Worm (Caenorhabditis elegans): ENCODE results near the gene unc-69.
A peak's percentile ranks its signal among the peaks of the same experiment; 100 is the strongest.

The unc-69 gene

ce11 chrIII:10284214-10284613 lies 34.5 kb upstream of the unc-69 start (continued):
- peak; percentile 93 for TF ChIP-seq set-16 (GFP tag; IDR thresholded peaks at IDR 0.05)
- TF ChIP-seq hlh-30 (tag; optimal IDR thresholded peaks at IDR 0.05; ENCODE audit: insufficient read depth), result peak; percentile 65
- peak; percentile 42 for TF ChIP-seq hlh-11 (tag; optimal IDR thresholded peaks at IDR 0.05)
- TF ChIP-seq madf-9 (GFP tag; conservative IDR thresholded peaks at IDR 0.05), result peak; percentile 49; the same call in 1 of the 2 replicates
- TF ChIP-seq fos-1 (tag; optimal IDR thresholded peaks at IDR 0.05), result no peak
- no peak for TF ChIP-seq daf-16 (GFP tag; optimal IDR thresholded peaks at IDR 0.05)
- no peak for TF ChIP-seq daf-16 (tag; optimal IDR thresholded peaks at IDR 0.05)
- TF ChIP-seq duxl-1 (tag; optimal IDR thresholded peaks at IDR 0.05; ENCODE audit: poor library complexity), result no peak
- peak; percentile 85 for TF ChIP-seq rbr-2 (tag; optimal IDR thresholded peaks at IDR 0.05)
- peak; percentile 13 for TF ChIP-seq nhr-11 (tag; optimal IDR thresholded peaks at IDR 0.05)
- TF ChIP-seq fkh-10 (GFP tag; optimal IDR thresholded peaks at IDR 0.05), result peak; percentile 61
- TF ChIP-seq zag-1 (tag; optimal IDR thresholded peaks at IDR 0.05), result peak; percentile 33
- 0 out of 2 replicates have a peak, but pooled peaks have one; percentile 72 for TF ChIP-seq D1046.2 (GFP tag; IDR thresholded peaks at IDR 0.05)
- peak; percentile 55 for TF ChIP-seq dmd-6 (GFP tag; IDR thresholded peaks at IDR 0.05)
- no peak for TF ChIP-seq dpl-1 (GFP tag; optimal IDR thresholded peaks at IDR 0.05)

- no peak for TF ChIP-seq vab-7 (GFP tag; IDR thresholded peaks at IDR 0.05)
- TF ChIP-seq lin-29 (GFP tag; IDR thresholded peaks at IDR 0.05), result no peak
- no peak for TF ChIP-seq lir-3 (tag; optimal IDR thresholded peaks at IDR 0.05)
- no peak for TF ChIP-seq attf-4 (tag; optimal IDR thresholded peaks at IDR 0.05)
- no peak for TF ChIP-seq aha-1 (tag)
- no peak for TF ChIP-seq F10B5.3 (tag; optimal IDR thresholded peaks at IDR 0.05)
- TF ChIP-seq hif-1 (tag; optimal IDR thresholded peaks at IDR 0.05), result no peak
- no peak for TF ChIP-seq daf-8 (GFP tag; IDR thresholded peaks at IDR 0.05)
- no peak for TF ChIP-seq pha-4 (GFP tag; IDR thresholded peaks at IDR 0.05)
- TF ChIP-seq pha-4 (tag; optimal IDR thresholded peaks at IDR 0.05), result no peak
- TF ChIP-seq zip-11 (GFP tag; IDR thresholded peaks at IDR 0.05), result no peak
- no peak for TF ChIP-seq ztf-11 (tag; optimal IDR thresholded peaks at IDR 0.05)
- no peak for TF ChIP-seq lin-15B (tag; optimal IDR thresholded peaks at IDR 0.05)
- no peak for TF ChIP-seq tag-97 (GFP tag; IDR thresholded peaks at IDR 0.05)
- TF ChIP-seq ceh-44 (GFP tag; IDR thresholded peaks at IDR 0.05), result no peak
Measured at ce11 chrIII:10285623-10286022, 33.1 kb upstream of the unc-69 start, which contains the start of gene K10G9.2. Gene K10G9.2, plus strand, starts transcription at chrIII:10285923.

ce11 chrIII:10289790-10290189 lies 28.9 kb upstream of the unc-69 start:
- TF ChIP-seq fkh-10 (GFP tag; optimal IDR thresholded peaks at IDR 0.05) (no peak), mdl-1 (tag; optimal IDR thresholded peaks at IDR 0.05) (peak in 1 of 2 experiments; percentile 9), unc-62 (GFP tag; optimal IDR thresholded peaks at IDR 0.05 in 1 of 2) (peak in 1 of 2 experiments; percentile 75), unc-62 (tag; optimal IDR thresholded peaks at IDR 0.05) (no peak)

- TF ChIP-seq hlh-30 (tag; optimal IDR thresholded peaks at IDR 0.05; ENCODE audit: insufficient read depth) (peak; percentile 52), nhr-76 (tag; optimal IDR thresholded peaks at IDR 0.05) (no peak), egl-27 (tag; optimal IDR thresholded peaks at IDR 0.05) (no peak), aha-1 (tag) (peak; percentile 74), nhr-28 (tag; optimal IDR thresholded peaks at IDR 0.05) (peak; percentile 46), skn-1 (tag; optimal IDR thresholded peaks at IDR 0.05) (no peak), mxl-3 (GFP tag; optimal IDR thresholded peaks at IDR 0.05) (peak; percentile 26), hlh-11 (tag; optimal IDR thresholded peaks at IDR 0.05) (peak; percentile 6), tra-1 (GFP tag; IDR thresholded peaks at IDR 0.05) (no peak), lsy-2 (tag; optimal IDR thresholded peaks at IDR 0.05) (peak in 1 of 2 experiments; percentile 20), nhr-41 (GFP tag; IDR thresholded peaks at IDR 0.05) (no peak), zip-2 (tag; optimal IDR thresholded peaks at IDR 0.05) (no peak), mdl-1 (tag; optimal IDR thresholded peaks at IDR 0.05) (peak in 1 of 2 experiments; percentile 62)
Measured at ce11 chrIII:10290541-10290940, 28.2 kb upstream of the unc-69 start.
